Worm (Caenorhabditis elegans) whole organism, midembryonic: ENCODE results near the gene nhr-268.

Experiments
- flt-1 ChIP-seq: fragments of 200-800 bp; sonication (Bioruptor generic); IDR thresholded peaks from 2 replicates; pipeline ENCODE4 v1.3.6; 2022; ENCODE audit warnings: missing genetic modification characterization, missing compliant biosample characterization
- klf-2 ChIP-seq: fragments of 200-800 bp; sonication (Bioruptor generic); conservative IDR thresholded peaks from 2 replicates; pipeline ENCODE4 v1.3.6; 2022; ENCODE audit warnings: missing genetic modification reagents, missing genetic modification characterization, missing compliant biosample characterization
- ref-1 ChIP-seq: fragments of 200-800 bp; sonication (Bioruptor generic); conservative IDR thresholded peaks from 2 replicates; pipeline ENCODE4 v1.3.6; 2022; ENCODE audit warnings: missing genetic modification reagents, missing genetic modification characterization, missing compliant biosample characterization
- ztf-23 ChIP-seq: fragments of 200-800 bp; sonication (Bioruptor generic); IDR thresholded peaks from 2 replicates; pipeline ENCODE4 v1.3.6; 2022; ENCODE audit warnings: missing genetic modification reagents, missing genetic modification characterization, missing compliant biosample characterization

ce11 chrV:15721431-15721830, 31.4 kb downstream of the nhr-268 start:
- TF ChIP-seq ref-1 (GFP tag; lab: Robert Waterston, UW) (no peak), klf-2 (GFP tag; lab: Robert Waterston, UW) (no peak), ztf-23 (GFP tag; lab: Robert Waterston, UW) (no peak), flt-1 (GFP tag; lab: Robert Waterston, UW) (no peak)
